Fruit fly (Drosophila melanogaster): ENCODE results near the gene CG5245.

CG5245 gene

dm6 chr3R:12385949-12386348, 43.4 kb upstream of the CG5245 start, which contains the start of gene Sol1:
Gene Sol1, plus strand, starts transcription at chr3R:12386249.
- TF ChIP-seq CG2875 (GFP tag; optimal IDR thresholded peaks at IDR 0.05) (no peak), cas (GFP tag; IDR thresholded peaks at IDR 0.05) (no peak), maf-S (GFP tag; optimal IDR thresholded peaks at IDR 0.05) (no peak), Gsc (GFP tag; IDR thresholded peaks at IDR 0.05) (no peak), lmd (GFP tag; IDR thresholded peaks at IDR 0.05) (no peak), CG9215 (GFP tag; IDR thresholded peaks at IDR 0.05) (no peak), Mes4 (GFP tag; optimal IDR thresholded peaks at IDR 0.05) (no peak), Taf1 (GFP tag; IDR thresholded peaks at IDR 0.05) (no peak), zf30C (GFP tag; optimal IDR thresholded peaks at IDR 0.05) (no peak), CG1647 (GFP tag; optimal IDR thresholded peaks at IDR 0.05) (no peak), fu2 (GFP tag; optimal IDR thresholded peaks at IDR 0.05) (no peak), CG10462 (GFP tag; optimal IDR thresholded peaks at IDR 0.05) (no peak), CG31224 (GFP tag; IDR thresholded peaks at IDR 0.05) (no peak), row (GFP tag; IDR thresholded peaks at IDR 0.05) (no peak), CG15479 (GFP tag; optimal IDR thresholded peaks at IDR 0.05) (no peak), ara (GFP tag; IDR thresholded peaks at IDR 0.05) (no peak), crc (GFP tag; optimal IDR thresholded peaks at IDR 0.05) (no peak), Kr (GFP tag; optimal IDR thresholded peaks at IDR 0.05) (no peak)

DNA sequence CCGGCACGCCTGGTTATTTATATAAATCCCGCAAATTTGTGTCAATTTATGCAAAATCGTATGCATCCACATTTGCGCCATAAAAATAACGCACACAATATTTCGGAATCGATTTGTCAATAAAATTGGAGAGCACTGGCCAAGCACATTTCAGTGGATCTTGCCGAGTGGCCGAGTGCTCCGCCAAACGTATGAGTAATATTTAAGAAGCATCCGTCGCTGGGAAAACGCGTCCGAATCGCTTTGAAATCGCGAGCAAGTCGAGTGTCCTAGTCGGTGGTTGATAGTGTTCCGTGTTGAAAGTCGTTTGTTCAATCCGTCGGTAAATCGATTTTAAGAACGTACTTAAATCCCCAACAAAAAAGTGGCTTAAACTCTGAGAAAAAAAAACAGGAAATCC, 42.4 kb upstream of the CG5245 start, which contains the start of gene CG33098:
TSS of gene CG33098 (plus strand) at position 224 of the 400 bp plus-strand sequence.
- TF ChIP-seq lov (optimal IDR thresholded peaks at IDR 0.05) (no peak), lov (GFP tag; IDR thresholded peaks at IDR 0.05) (no peak), CG8359 (GFP tag; optimal IDR thresholded peaks at IDR 0.05; ENCODE audit: borderline replicate concordance) (peak; percentile 97), kay (GFP tag; optimal IDR thresholded peaks at IDR 0.05) (no peak), ap (GFP tag; IDR thresholded peaks at IDR 0.05) (no peak), pb (GFP tag; optimal IDR thresholded peaks at IDR 0.05) (no peak), CG17802 (tag; optimal IDR thresholded peaks at IDR 0.05) (no peak), phol (tag; optimal IDR thresholded peaks at IDR 0.05) (no peak), Oaz (GFP tag; IDR thresholded peaks at IDR 0.05) (no peak)

DNA sequence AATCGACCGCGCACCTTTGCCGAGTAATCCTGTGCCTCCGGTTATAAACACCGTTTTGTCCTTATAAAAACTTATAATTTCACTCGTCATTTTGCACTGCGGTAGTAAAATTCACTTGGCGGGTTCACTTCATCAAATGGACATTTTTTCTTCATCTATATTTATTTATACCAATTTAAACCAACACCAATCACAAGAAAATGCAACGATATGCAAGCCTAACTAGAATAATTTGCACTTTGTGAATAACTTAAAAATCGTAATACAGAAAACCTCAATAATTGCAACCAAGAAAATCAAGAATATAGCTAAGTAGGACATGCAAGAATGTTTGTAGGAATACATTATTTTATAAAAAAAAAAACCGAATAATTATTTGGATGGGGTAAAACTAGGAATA, 33.5 kb upstream of the CG5245 start, which contains the start of the genes CG10096 and CG10097:
TSS of gene CG10096 (minus strand) at position 101 of the 400 bp plus-strand sequence.
TSS of gene CG10097 (minus strand) at position 101 of the 400 bp plus-strand sequence.
- no peak for TF ChIP-seq CG11723 (GFP tag; optimal IDR thresholded peaks at IDR 0.05)
- peak; percentile 29 for TF ChIP-seq Ets65A (GFP tag)

DNA sequence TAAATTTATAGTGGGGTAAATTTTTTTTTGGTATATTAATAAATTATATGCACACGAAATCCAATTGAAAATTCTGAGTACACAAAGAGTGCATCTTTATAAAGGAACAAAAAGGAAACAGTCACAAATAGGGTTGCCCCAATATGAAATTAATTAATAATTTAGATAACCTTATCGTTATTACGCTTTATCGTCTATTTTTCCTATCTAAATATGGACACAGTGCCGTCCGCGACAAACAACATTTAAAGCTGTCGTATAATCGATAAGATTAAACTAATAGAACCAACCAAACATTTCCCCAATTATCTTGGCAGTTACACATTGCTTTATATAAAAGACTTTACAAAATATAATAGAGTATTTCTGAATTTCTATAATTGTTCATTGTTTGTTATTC, 31.3 kb upstream of the CG5245 start:
- TF ChIP-seq mirr (GFP tag; optimal IDR thresholded peaks at IDR 0.05) = peak; percentile 67
- peak; percentile 86 for TF ChIP-seq exex (tag; optimal IDR thresholded peaks at IDR 0.05)
- no peak for TF ChIP-seq shn (GFP tag; optimal IDR thresholded peaks at IDR 0.05)
- no peak for TF ChIP-seq CG17359 (tag; optimal IDR thresholded peaks at IDR 0.05)
- TF ChIP-seq CG10431 (GFP tag; optimal IDR thresholded peaks at IDR 0.05) = no peak
- no peak for TF ChIP-seq wor (GFP tag; IDR thresholded peaks at IDR 0.05)
- TF ChIP-seq CG7745 (tag; optimal IDR thresholded peaks at IDR 0.05) = peak; percentile 89
- peak; percentile 13 for TF ChIP-seq CG18476 (GFP tag; optimal IDR thresholded peaks at IDR 0.05)
- TF ChIP-seq ab (GFP tag; optimal IDR thresholded peaks at IDR 0.05) = no peak
- TF ChIP-seq CG6813 (GFP tag; optimal IDR thresholded peaks at IDR 0.05) = peak; percentile 0
- no peak for TF ChIP-seq sr (GFP tag; IDR thresholded peaks at IDR 0.05)
- peak; percentile 18 for TF ChIP-seq CG34376 (GFP tag; optimal IDR thresholded peaks at IDR 0.05)
- no peak for TF ChIP-seq CG10543 (GFP tag; optimal IDR thresholded peaks at IDR 0.05)
- peak; percentile 17 for TF ChIP-seq D19A (tag; optimal IDR thresholded peaks at IDR 0.05)
- no peak for TF ChIP-seq HLH54F (GFP tag; optimal IDR thresholded peaks at IDR 0.05)
- no peak for TF ChIP-seq gcm (GFP tag; optimal IDR thresholded peaks at IDR 0.05)
- TF ChIP-seq az2 (GFP tag; optimal IDR thresholded peaks at IDR 0.05) = no peak
- no peak for TF ChIP-seq CG14050 (GFP tag; IDR thresholded peaks at IDR 0.05)
- no peak for TF ChIP-seq CG32532 (GFP tag; IDR thresholded peaks at IDR 0.05)
- TF ChIP-seq Optix (GFP tag; IDR thresholded peaks at IDR 0.05) = no peak
- TF ChIP-seq disco-r (GFP tag; optimal IDR thresholded peaks at IDR 0.05) = no peak

All from whole organism, embryonic.